Worm (Caenorhabditis elegans): Measurements from ENCODE around the gene nhr-258.

DNA sequence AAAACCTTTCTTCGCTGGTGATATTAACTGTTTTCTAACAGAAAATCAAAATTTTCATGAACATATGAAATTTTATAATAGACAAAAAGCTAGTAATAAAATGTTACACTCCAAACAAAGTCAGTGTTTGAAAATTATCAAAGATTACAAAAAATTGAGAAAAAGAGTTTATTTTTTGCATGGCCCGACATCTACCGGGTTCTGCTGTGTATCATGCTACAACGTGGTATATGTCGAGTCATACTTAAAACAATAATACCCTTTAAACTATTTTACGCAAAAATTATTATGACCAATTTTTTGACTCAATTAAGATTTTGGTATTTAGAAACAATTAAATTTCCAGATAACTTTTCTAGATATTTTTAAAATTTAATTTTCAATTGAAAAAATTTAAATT lies 30.8 kb downstream of the nhr-258 start:
- TF ChIP-seq nhr-11 (tag; optimal IDR thresholded peaks at IDR 0.05) (no peak), unc-62 (GFP tag; optimal IDR thresholded peaks at IDR 0.05) (no peak), nhr-237 (tag; optimal IDR thresholded peaks at IDR 0.05) (no peak), fkh-10 (GFP tag; optimal IDR thresholded peaks at IDR 0.05) (no peak), snpc-4 (tag; optimal IDR thresholded peaks at IDR 0.05) (peak; percentile 9), nhr-25 (tag; optimal IDR thresholded peaks at IDR 0.05) (no peak), nhr-12 (tag; optimal IDR thresholded peaks at IDR 0.05) (no peak), sea-2 (GFP tag; optimal IDR thresholded peaks at IDR 0.05) (no peak)
